Worm (Caenorhabditis elegans) whole organism, young adult: Measurements from ENCODE around the gene npp-21.

Source experiments
- B0261.1 ChIP-seq: sonication (generic microtip); optimal IDR thresholded peaks from 2 replicates; lab custom pipeline; 2016; ENCODE audit warnings: mild to moderate bottlenecking, missing genetic modification characterization, moderate library complexity, missing compliant biosample characterization
- C17E4.6 ChIP-seq: fragments of 200-800 bp; sonication (Bioruptor generic); IDR thresholded peaks from 2 replicates; pipeline ENCODE4 v1.3.6; 2022; ENCODE audit warnings: missing genetic modification reagents, missing genetic modification characterization, missing compliant biosample characterization
- D2030.7 ChIP-seq: fragments of 200-800 bp; sonication (Bioruptor generic); IDR thresholded peaks from 2 replicates; pipeline ENCODE4 v1.3.6; 2022; ENCODE audit warnings: missing genetic modification reagents, missing genetic modification characterization, missing compliant biosample characterization
- F37B4.10 ChIP-seq: fragments of 200-800 bp; sonication (Bioruptor generic); IDR thresholded peaks from 2 replicates; pipeline ENCODE4 v1.3.6; 2022; ENCODE audit warnings: missing genetic modification characterization, missing compliant biosample characterization
- F39B2.1 ChIP-seq: fragments of 200-800 bp; sonication (Bioruptor generic); IDR thresholded peaks from 2 replicates; pipeline ENCODE4 v1.3.6; 2022; ENCODE audit warnings: missing genetic modification reagents, missing genetic modification characterization, missing compliant biosample characterization
- F52B5.7 ChIP-seq: sonication (generic microtip); optimal IDR thresholded peaks from 2 replicates; lab custom pipeline; 2016; ENCODE audit warnings: mild to moderate bottlenecking, missing genetic modification characterization, missing compliant biosample characterization
- K12H6.12 ChIP-seq: fragments of 200-800 bp; sonication (Bioruptor generic); optimal IDR thresholded peaks from 2 replicates; lab custom pipeline; 2018; ENCODE audit warnings: mild to moderate bottlenecking, missing genetic modification characterization, missing compliant biosample characterization
- T26A5.8 ChIP-seq: sonication (generic microtip); optimal IDR thresholded peaks from 2 replicates; lab custom pipeline; 2016; ENCODE audit warnings: missing genetic modification characterization, missing compliant biosample characterization
- Y53F4B.3 ChIP-seq: fragments of 200-800 bp; sonication (Bioruptor generic); IDR thresholded peaks from 2 replicates; pipeline ENCODE4 v1.3.6; 2022; ENCODE audit warnings: missing genetic modification reagents, missing genetic modification characterization, missing compliant biosample characterization
- Y67H2A.10 ChIP-seq: fragments of 200-800 bp; sonication (Bioruptor generic); conservative IDR thresholded peaks from 2 replicates; pipeline ENCODE4 v1.3.6; 2022; ENCODE audit warnings: missing genetic modification reagents, missing genetic modification characterization, missing compliant biosample characterization
- ama-1 ChIP-seq, 3 experiments: fragments of 150-350 bp in 1 of 3; sonication (generic microtip) in 2 of 3; optimal IDR thresholded peaks; 2 replicates each; lab custom pipeline; 2014 to 2018; ENCODE audit warnings: missing biosample characterization in 2 of 3, missing genetic modification characterization in 2 of 3, missing genetic modification reagents in 2 of 3
- aptf-3 ChIP-seq: fragments of 200-800 bp; sonication (Bioruptor generic); IDR thresholded peaks from 2 replicates; pipeline ENCODE4 v1.3.6; 2022; ENCODE audit warnings: missing genetic modification characterization, missing compliant biosample characterization
- athp-1 ChIP-seq: sonication (generic microtip); optimal IDR thresholded peaks from 2 replicates; lab custom pipeline; 2017; ENCODE audit warnings: mild to moderate bottlenecking, missing genetic modification characterization, missing compliant biosample characterization
- bed-1 ChIP-seq: fragments of 200-800 bp; sonication (Bioruptor generic); IDR thresholded peaks from 2 replicates; pipeline ENCODE4 v1.3.6; 2022; ENCODE audit warnings: missing genetic modification reagents, missing genetic modification characterization, missing compliant biosample characterization
- ceh-40 ChIP-seq: fragments of 200-800 bp; sonication (Bioruptor generic); IDR thresholded peaks from 2 replicates; pipeline ENCODE4 v1.3.6; 2022; ENCODE audit warnings: missing genetic modification characterization, missing compliant biosample characterization
- ceh-58 ChIP-seq: fragments of 200-800 bp; sonication (Bioruptor generic); IDR thresholded peaks from 2 replicates; pipeline ENCODE4 v1.3.6; 2022; ENCODE audit warnings: missing genetic modification characterization, missing compliant biosample characterization
- ceh-79 ChIP-seq: sonication (generic microtip); optimal IDR thresholded peaks from 2 replicates; lab custom pipeline; 2017; ENCODE audit warnings: mild to moderate bottlenecking, missing genetic modification characterization, missing compliant biosample characterization
- chd-7 ChIP-seq: sonication (generic microtip); optimal IDR thresholded peaks from 2 replicates; lab custom pipeline; 2016; ENCODE audit warnings: mild to moderate bottlenecking, missing genetic modification characterization, moderate library complexity, missing compliant biosample characterization
- dox-1 ChIP-seq: fragments of 200-800 bp; sonication (Bioruptor generic); IDR thresholded peaks from 2 replicates; pipeline ENCODE4 v1.3.6; 2022; ENCODE audit warnings: missing genetic modification reagents, missing genetic modification characterization, missing compliant biosample characterization
- ekl-4 ChIP-seq: fragments of 200-800 bp; sonication (Bioruptor generic); IDR thresholded peaks from 2 replicates; pipeline ENCODE4 v1.3.6; 2022; ENCODE audit warnings: missing genetic modification reagents, missing genetic modification characterization, missing compliant biosample characterization
- fkh-3 ChIP-seq: sonication (generic microtip); optimal IDR thresholded peaks from 2 replicates; lab custom pipeline; 2016; ENCODE audit warnings: mild to moderate bottlenecking, missing genetic modification characterization, missing compliant biosample characterization
- hrde-1 ChIP-seq: sonication (generic microtip); optimal IDR thresholded peaks from 2 replicates; lab custom pipeline; 2016; ENCODE audit warnings: missing genetic modification characterization, mild to moderate bottlenecking, missing compliant biosample characterization, moderate library complexity, missing genotype, missing genetic modification reagents, borderline replicate concordance
- let-526 ChIP-seq: fragments of 200-800 bp; sonication (Bioruptor generic); IDR thresholded peaks from 2 replicates; pipeline ENCODE4 v1.3.6; 2022; ENCODE audit warnings: missing genetic modification reagents, missing genetic modification characterization, missing compliant biosample characterization
- lin-26 ChIP-seq: fragments of 200-800 bp; sonication (Bioruptor generic); IDR thresholded peaks from 2 replicates; pipeline ENCODE4 v1.3.6; 2022; ENCODE audit warnings: missing genetic modification reagents, missing genetic modification characterization, missing compliant biosample characterization
- lin-35 ChIP-seq, 3 experiments: fragments of 150-350 bp in 2 of 3; sonication (generic microtip) in 1 of 3; optimal IDR thresholded peaks; 2 replicates each; lab custom pipeline; 2014 to 2018; ENCODE audit warnings: missing biosample characterization in 3 of 3, missing genetic modification characterization in 3 of 3, missing genetic modification reagents in 3 of 3
- lir-1 ChIP-seq: fragments of 200-800 bp; sonication (Bioruptor generic); conservative IDR thresholded peaks from 2 replicates; pipeline ENCODE4 v1.3.6; 2022; ENCODE audit warnings: missing genetic modification reagents, missing genetic modification characterization, missing compliant biosample characterization
- lsy-27 ChIP-seq: sonication (generic microtip); optimal IDR thresholded peaks from 2 replicates; lab custom pipeline; 2017; ENCODE audit warnings: missing genetic modification characterization, mild to moderate bottlenecking, missing compliant biosample characterization, antibody characterized with exemption, missing genotype, borderline replicate concordance; ENCODE audit not compliant: insufficient read depth
- madf-10 ChIP-seq: sonication (generic microtip); optimal IDR thresholded peaks from 2 replicates; lab custom pipeline; 2016; ENCODE audit warnings: mild to moderate bottlenecking, missing genetic modification characterization, missing compliant biosample characterization
- mcd-1 ChIP-seq: fragments of 200-800 bp; sonication (Bioruptor generic); IDR thresholded peaks from 2 replicates; pipeline ENCODE4 v1.3.6; 2022; ENCODE audit warnings: missing genetic modification reagents, missing genetic modification characterization, missing compliant biosample characterization
- mes-4 ChIP-seq: sonication (generic microtip); optimal IDR thresholded peaks from 2 replicates; lab custom pipeline; 2016; ENCODE audit warnings: missing genotype, missing genetic modification characterization, missing compliant biosample characterization
- nhr-90 ChIP-seq: sonication (generic microtip); optimal IDR thresholded peaks from 2 replicates; lab custom pipeline; 2016; ENCODE audit warnings: missing genotype, mild to moderate bottlenecking, missing genetic modification characterization, missing compliant biosample characterization
- pha-4 ChIP-seq: fragments of 150-350 bp; sonication (generic microtip); optimal IDR thresholded peaks from 2 replicates; lab custom pipeline; 2014; ENCODE audit warnings: missing biosample characterization, missing genetic modification reagents, missing genetic modification characterization
- repo-1 ChIP-seq: sonication (generic microtip); optimal IDR thresholded peaks from 2 replicates; lab custom pipeline; 2017; ENCODE audit warnings: mild to moderate bottlenecking, missing genetic modification characterization, missing compliant biosample characterization
- snpc-1.1 ChIP-seq: sonication (generic microtip); optimal IDR thresholded peaks from 2 replicates; lab custom pipeline; 2017; ENCODE audit warnings: missing genetic modification characterization, mild to moderate bottlenecking, missing compliant biosample characterization, antibody characterized with exemption, moderate library complexity, missing genotype, missing genetic modification reagents; ENCODE audit not compliant: insufficient read depth
- snpc-3.4 ChIP-seq: sonication (generic microtip); optimal IDR thresholded peaks from 2 replicates; lab custom pipeline; 2017; ENCODE audit warnings: missing genetic modification characterization, mild to moderate bottlenecking, missing compliant biosample characterization, antibody characterized with exemption, moderate library complexity, missing genotype, missing genetic modification reagents
- snpc-4 ChIP-seq, 5 experiments: fragments of 150-350 bp in 1 of 5; sonication (generic microtip) in 4 of 5; optimal IDR thresholded peaks; 2 replicates each; lab custom pipeline; 2014 to 2018; ENCODE audit warnings: missing genetic modification characterization in 5 of 5, missing biosample characterization in 3 of 5, antibody characterized with exemption in 2 of 5, mild to moderate bottlenecking in 2 of 5, missing compliant biosample characterization in 2 of 5, missing genotype in 2 of 5, moderate library complexity in 2 of 5, missing genetic modification reagents in 1 of 5
- sptf-2 ChIP-seq: fragments of 200-800 bp; sonication (Bioruptor generic); optimal IDR thresholded peaks from 2 replicates; lab custom pipeline; 2018; ENCODE audit warnings: mild to moderate bottlenecking, missing genetic modification characterization, missing compliant biosample characterization
- tbp1 ChIP-seq: fragments of 200-800 bp; sonication (Bioruptor generic); optimal IDR thresholded peaks from 2 replicates; lab custom pipeline; 2018; ENCODE audit warnings: mild to moderate bottlenecking, missing genetic modification characterization, missing compliant biosample characterization
- tbx-9 ChIP-seq: sonication (generic microtip); optimal IDR thresholded peaks from 2 replicates; lab custom pipeline; 2016; ENCODE audit warnings: borderline replicate concordance, missing genetic modification characterization, inconsistent platforms, missing compliant biosample characterization
- tlf-1 ChIP-seq: fragments of 200-800 bp; sonication (Bioruptor generic); optimal IDR thresholded peaks from 2 replicates; lab custom pipeline; 2018; ENCODE audit warnings: mild to moderate bottlenecking, missing genetic modification characterization, missing compliant biosample characterization
- unc-130 ChIP-seq: sonication (generic microtip); optimal IDR thresholded peaks from 2 replicates; lab custom pipeline; 2016; ENCODE audit warnings: missing genetic modification reagents, missing genetic modification characterization, missing compliant biosample characterization
- unc-62 ChIP-seq: fragments of 150-350 bp; optimal IDR thresholded peaks from 2 replicates; lab custom pipeline; 2014; ENCODE audit warnings: missing biosample characterization, missing genetic modification reagents, missing genetic modification characterization
- ztf-25 ChIP-seq: fragments of 200-800 bp; sonication (Bioruptor generic); IDR thresholded peaks from 2 replicates; pipeline ENCODE4 v1.3.6; 2022; ENCODE audit warnings: missing genetic modification reagents, missing genetic modification characterization, missing compliant biosample characterization
- ztf-3 ChIP-seq: fragments of 200-800 bp; sonication (Bioruptor generic); optimal IDR thresholded peaks from 2 replicates; lab custom pipeline; 2018; ENCODE audit warnings: mild to moderate bottlenecking, missing genetic modification characterization, missing compliant biosample characterization

The npp-21 gene

ce11 chrII:7575614-7576013 is 23.8 kb upstream of the npp-21 start, which contains the start of gene F35D2.1:
Gene F35D2.1, plus strand, starts transcription at chrII:7575914.
- TF ChIP-seq ceh-79 (tag; lab: Kevin White, UChicago) (no peak), mcd-1 (GFP tag; lab: Robert Waterston, UW) (no peak), mes-4 (tag; lab: Kevin White, UChicago) (no peak), madf-10 (tag; lab: Kevin White, UChicago) (no peak), T26A5.8 (no peak), ama-1 (optimal IDR thresholded peaks at IDR 0.05; lab: Kevin White, UChicago) (no peak), ama-1 (GFP tag; optimal IDR thresholded peaks at IDR 0.05; lab: Kevin White, UChicago) (no peak), chd-7 (tag; lab: Kevin White, UChicago) (no peak), tlf-1 (no peak), unc-130 (GFP tag; lab: Kevin White, UChicago) (no peak), snpc-4 (GFP tag; optimal IDR thresholded peaks at IDR 0.05; lab: Kevin White, UChicago) (no peak), snpc-4 (tag; optimal IDR thresholded peaks at IDR 0.05; lab: Kevin White, UChicago) (no peak), athp-1 (tag; lab: Kevin White, UChicago) (no peak), bed-1 (GFP tag; lab: Robert Waterston, UW) (no peak), snpc-1.1 (tag; lab: Kevin White, UChicago) (no peak)

DNA sequence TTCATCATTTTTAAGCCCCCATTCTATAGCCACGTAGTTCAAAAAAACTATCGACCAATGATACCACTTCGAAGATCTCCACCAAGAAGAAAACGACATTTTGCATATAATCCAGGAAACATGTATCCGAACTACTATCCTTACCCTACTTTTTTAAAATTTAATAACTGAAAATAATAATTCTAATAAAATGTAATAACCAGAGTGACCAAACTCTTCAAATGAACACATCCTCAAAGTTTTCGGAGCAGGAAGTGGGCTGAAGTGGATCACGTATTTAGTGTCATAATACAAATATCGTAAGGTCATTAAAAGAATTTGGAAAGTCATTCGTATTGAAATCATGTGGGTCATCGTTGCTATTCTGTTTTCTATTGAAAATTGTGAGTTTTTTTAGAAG is 22.0 kb upstream of the npp-21 start, which contains the start of gene F35D2.6:
F35D2.6 (plus strand) TSS at position 301 of the 400 bp plus-strand sequence.
- TF ChIP-seq dox-1 (GFP tag; lab: Robert Waterston, UW): no peak
- no peak for TF ChIP-seq nhr-90
- TF ChIP-seq ztf-3: no peak
- TF ChIP-seq ztf-25 (GFP tag; lab: Robert Waterston, UW): no peak
- TF ChIP-seq B0261.1 (tag; lab: Kevin White, UChicago): no peak
- no peak for TF ChIP-seq mes-4 (tag; lab: Kevin White, UChicago)
- no peak for TF ChIP-seq F39B2.1 (GFP tag; lab: Robert Waterston, UW)
- TF ChIP-seq D2030.7 (GFP tag; lab: Robert Waterston, UW): no peak
- TF ChIP-seq snpc-3.4 (tag; lab: Kevin White, UChicago): no peak
- no peak for TF ChIP-seq F52B5.7 (tag; lab: Kevin White, UChicago)
- no peak for TF ChIP-seq ekl-4
- TF ChIP-seq let-526 (GFP tag; lab: Robert Waterston, UW): no peak
- TF ChIP-seq ceh-58: no peak
- no peak for TF ChIP-seq ceh-40 (GFP tag; lab: Robert Waterston, UW)
- no peak for TF ChIP-seq fkh-3 (tag; lab: Kevin White, UChicago)
- no peak for TF ChIP-seq lin-26 (GFP tag; lab: Robert Waterston, UW)
- TF ChIP-seq lir-1 (GFP tag; lab: Robert Waterston, UW): no peak
- TF ChIP-seq pha-4 (tag; lab: Kevin White, UChicago): no peak

DNA sequence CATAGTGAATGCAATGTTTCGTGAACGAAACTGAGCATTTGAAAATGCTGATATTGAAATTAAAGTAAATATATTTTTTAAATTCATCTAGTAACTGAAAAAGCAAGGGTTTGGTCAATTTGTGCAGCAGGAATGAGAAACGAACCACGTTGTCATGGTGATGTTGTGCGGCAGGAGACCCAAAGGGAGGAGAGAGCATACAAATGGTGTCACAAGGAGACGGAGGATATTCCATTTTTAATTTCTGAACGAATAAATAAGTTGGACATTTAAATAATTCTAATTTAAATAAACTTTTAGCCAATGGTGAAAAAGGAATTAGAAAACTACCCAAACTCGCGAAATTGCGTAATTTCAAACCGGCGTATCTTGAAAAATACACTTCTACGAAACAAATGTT is 15.9 kb upstream of the npp-21 start, which contains the start of gene mks-3:
mks-3 (minus strand) TSS at position 101 of the 400 bp plus-strand sequence.
- TF ChIP-seq hrde-1 (tag; lab: Kevin White, UChicago) (no peak), tbx-9 (tag; lab: Kevin White, UChicago) (no peak), lin-35 (GFP tag; optimal IDR thresholded peaks at IDR 0.05; lab: Kevin White, UChicago) (no peak), tbp1 (no peak), lsy-27 (no peak), aptf-3 (GFP tag; lab: Robert Waterston, UW) (no peak), Y53F4B.3 (no peak), ceh-40 (GFP tag; lab: Robert Waterston, UW) (no peak), pha-4 (tag; lab: Kevin White, UChicago) (no peak), ceh-79 (tag; lab: Kevin White, UChicago) (no peak), sptf-2 (no peak), repo-1 (tag; lab: Kevin White, UChicago) (no peak), Y67H2A.10 (GFP tag; lab: Robert Waterston, UW) (no peak), unc-62 (no peak), F37B4.10 (GFP tag; lab: Robert Waterston, UW) (no peak), K12H6.12 (tag; lab: Kevin White, UChicago) (no peak), C17E4.6 (GFP tag; lab: Robert Waterston, UW) (no peak)
